Worm (Caenorhabditis elegans): ENCODE measurements around the gene F39G3.4.

The F39G3.4 gene

DNA sequence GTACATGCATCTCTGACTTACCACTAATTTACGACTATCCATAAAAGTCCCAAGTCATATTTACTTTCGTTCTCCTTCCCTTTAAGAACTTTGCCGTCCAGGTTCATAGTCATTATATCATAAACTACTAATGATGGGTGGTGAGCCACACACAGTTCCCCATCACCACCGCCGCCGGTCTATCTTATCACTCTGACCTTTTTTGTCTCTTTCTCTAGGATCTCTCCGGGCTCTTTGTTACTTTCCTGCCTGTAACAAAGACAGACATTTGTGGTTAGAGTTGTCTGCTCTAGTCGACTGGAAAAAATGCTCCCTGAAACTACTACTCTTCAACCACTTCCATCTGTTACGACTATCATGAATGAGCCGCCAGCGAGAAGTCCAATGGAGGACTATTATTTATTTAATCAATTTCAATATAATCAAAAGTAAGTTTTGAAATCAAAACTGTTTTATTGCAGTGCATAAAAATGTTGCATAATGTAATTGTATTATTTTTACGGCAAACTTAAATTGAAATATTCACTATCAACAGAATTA lies 45.9 kb downstream of the F39G3.4 start, which contains the start of gene elt-7:
TSS of gene elt-7 (plus strand) at position 263 of the 540 bp plus-strand sequence.
- TF ChIP-seq lin-26 (GFP tag; IDR thresholded peaks at IDR 0.05) (no peak), let-526 (GFP tag; IDR thresholded peaks at IDR 0.05) (no peak), madf-6 (GFP tag; IDR thresholded peaks at IDR 0.05) (no peak), K11D2.4 (GFP tag; IDR thresholded peaks at IDR 0.05) (no peak), dox-1 (GFP tag; IDR thresholded peaks at IDR 0.05) (0 out of 2 replicates have a peak, but pooled peaks have one; percentile 7), lag-1 (GFP tag; IDR thresholded peaks at IDR 0.05) (0 out of 2 replicates have a peak, but pooled peaks have one; percentile 17), snpc-1.1 (tag; optimal IDR thresholded peaks at IDR 0.05; ENCODE audit: insufficient read depth) (no peak), him-1 (tag; optimal IDR thresholded peaks at IDR 0.05) (no peak), F55B11.4 (tag; optimal IDR thresholded peaks at IDR 0.05; ENCODE audit: borderline replicate concordance, insufficient read depth) (no peak), ccch-3 (GFP tag; optimal IDR thresholded peaks at IDR 0.05) (no peak), Y79H2A.3 (GFP tag; conservative IDR thresholded peaks at IDR 0.05) (no peak), ZK185.1 (tag; optimal IDR thresholded peaks at IDR 0.05; ENCODE audit: poor library complexity, severe bottlenecking) (no peak), bed-2 (GFP tag; IDR thresholded peaks at IDR 0.05) (no peak), nhr-80 (tag; optimal IDR thresholded peaks at IDR 0.05) (peak; percentile 77)

DNA sequence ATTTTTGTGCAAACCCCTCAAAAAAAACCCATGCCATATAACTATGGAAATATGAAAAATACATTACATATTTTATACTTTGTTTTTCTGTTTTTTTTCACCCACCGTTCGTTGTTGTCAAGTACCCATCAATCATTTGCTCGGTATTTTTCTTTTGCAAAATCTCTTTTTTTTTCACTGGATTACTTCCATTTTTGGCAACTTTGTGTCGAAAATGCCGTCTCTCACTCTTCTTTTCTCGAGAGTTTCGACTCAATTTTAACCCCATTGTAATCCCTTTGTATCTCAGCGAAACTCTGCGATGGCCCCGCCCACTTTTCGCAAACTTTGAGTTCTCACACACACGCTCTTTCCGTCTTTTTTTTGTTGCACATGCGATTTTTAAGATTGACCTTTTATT lies 50.6 kb downstream of the F39G3.4 start:
- no peak for TF ChIP-seq nhr-90 (tag; optimal IDR thresholded peaks at IDR 0.05)
- no peak for TF ChIP-seq ztf-28 (GFP tag; IDR thresholded peaks at IDR 0.05)
- TF ChIP-seq zfh-2 (GFP tag; conservative IDR thresholded peaks at IDR 0.05) = no peak
- TF ChIP-seq attf-5 (GFP tag; optimal IDR thresholded peaks at IDR 0.05) = no peak
- TF ChIP-seq sea-2 (GFP tag; IDR thresholded peaks at IDR 0.05) = no peak
- TF ChIP-seq ztf-22 (GFP tag; optimal IDR thresholded peaks at IDR 0.05) = no peak
- TF ChIP-seq rec-8 (tag; optimal IDR thresholded peaks at IDR 0.05) = no peak
- TF ChIP-seq F39B2.1 (GFP tag; IDR thresholded peaks at IDR 0.05) = no peak
- no peak for TF ChIP-seq egl-18 (GFP tag; IDR thresholded peaks at IDR 0.05)
- no peak for TF ChIP-seq B0261.1 (tag; optimal IDR thresholded peaks at IDR 0.05)
- no peak for TF ChIP-seq athp-1 (tag; optimal IDR thresholded peaks at IDR 0.05)
- TF ChIP-seq dox-1 (GFP tag; IDR thresholded peaks at IDR 0.05) = no peak
- no peak for TF ChIP-seq lin-54 (GFP tag; optimal IDR thresholded peaks at IDR 0.05)
- TF ChIP-seq K11D2.4 (GFP tag; IDR thresholded peaks at IDR 0.05) = no peak
- TF ChIP-seq ceh-27 (GFP tag; optimal IDR thresholded peaks at IDR 0.05) = no peak

Data from whole organism, young adult.